Fruit fly (Drosophila melanogaster) whole organism, embryonic: ENCODE measurements around the gene dsx.

ENCODE experiments used
- CG10543 ChIP-seq: fragments of 200-800 bp; sonication (Bioruptor generic); optimal IDR thresholded peaks from 3 replicates; lab custom pipeline; 2017; ENCODE audit warnings: missing biosample characterization, mild to moderate bottlenecking, missing genetic modification characterization, moderate library complexity
- CG11085 ChIP-seq: fragments of 200-800 bp; sonication (Bioruptor generic); IDR thresholded peaks from 2 replicates; pipeline ENCODE4 v1.3.6; 2022; ENCODE audit warnings: missing biosample characterization, missing genetic modification characterization
- CG11247 ChIP-seq: fragments of 200-800 bp; sonication (Bioruptor generic); IDR thresholded peaks from 2 replicates; pipeline ENCODE4 v1.3.6; 2022; ENCODE audit warnings: missing biosample characterization, missing genetic modification characterization
- CG11504 ChIP-seq: fragments of 200-800 bp; sonication (Bioruptor generic); optimal IDR thresholded peaks from 3 replicates; lab custom pipeline; 2019; ENCODE audit warnings: missing biosample characterization, mild to moderate bottlenecking, missing genetic modification characterization, moderate library complexity
- CG14441 ChIP-seq: fragments of 200-800 bp; sonication (Bioruptor generic); IDR thresholded peaks from 2 replicates; pipeline ENCODE4 v1.3.6; 2022; ENCODE audit warnings: missing biosample characterization, missing genetic modification characterization
- CG15479 ChIP-seq: fragments of 200-800 bp; sonication (Bioruptor generic); optimal IDR thresholded peaks from 3 replicates; lab custom pipeline; 2019; ENCODE audit warnings: missing biosample characterization, mild to moderate bottlenecking, missing genetic modification characterization, moderate library complexity
- CG17359 ChIP-seq: fragments of 200-800 bp; sonication (Bioruptor generic); optimal IDR thresholded peaks from 3 replicates; lab custom pipeline; 2018; ENCODE audit warnings: missing biosample characterization, mild to moderate bottlenecking, missing genetic modification characterization, moderate library complexity
- CG2199 ChIP-seq: fragments of 200-800 bp; sonication (Bioruptor generic); IDR thresholded peaks from 3 replicates; pipeline ENCODE4 v1.3.6; 2022; ENCODE audit warnings: missing biosample characterization, missing genetic modification characterization
- CG32767 ChIP-seq: fragments of 200-800 bp; sonication (Bioruptor generic); IDR thresholded peaks from 2 replicates; pipeline ENCODE4 v1.3.6; 2022; ENCODE audit warnings: missing biosample characterization, missing genetic modification characterization
- CG34376 ChIP-seq: fragments of 200-800 bp; sonication (Bioruptor generic); optimal IDR thresholded peaks from 2 replicates; lab custom pipeline; 2018; ENCODE audit warnings: missing biosample characterization, mild to moderate bottlenecking, missing genetic modification characterization
- CG42726 ChIP-seq: fragments of 200-800 bp; sonication (Bioruptor generic); IDR thresholded peaks from 2 replicates; pipeline ENCODE4 v1.3.6; 2022; ENCODE audit warnings: missing biosample characterization, missing genetic modification characterization; ENCODE audit not compliant: partially characterized antibody
- CG5180 ChIP-seq: fragments of 200-800 bp; sonication (Bioruptor generic); optimal IDR thresholded peaks from 3 replicates; lab custom pipeline; 2017; ENCODE audit warnings: missing biosample characterization, missing genetic modification characterization, mild to moderate bottlenecking, moderate library complexity, missing genetic modification reagents
- CG8281 ChIP-seq: fragments of 200-800 bp; sonication (Bioruptor generic); optimal IDR thresholded peaks from 2 replicates; lab custom pipeline; 2018; ENCODE audit warnings: missing biosample characterization, mild to moderate bottlenecking, missing genetic modification characterization, moderate library complexity
- CG8388 ChIP-seq: fragments of 200-800 bp; sonication (Bioruptor generic); optimal IDR thresholded peaks from 2 replicates; lab custom pipeline; 2019; ENCODE audit warnings: missing biosample characterization, mild to moderate bottlenecking, missing genetic modification characterization, moderate library complexity
- CG9609 ChIP-seq: fragments of 200-800 bp; sonication (Bioruptor generic); optimal IDR thresholded peaks from 3 replicates; lab custom pipeline; 2016; ENCODE audit warnings: missing biosample characterization, missing genetic modification characterization
- D ChIP-seq, 2 experiments: fragments of 200-800 bp in 1 of 2; fragments of >200 bp in 1 of 2; sonication (Bioruptor generic) in 1 of 2; optimal IDR thresholded peaks; 2 replicates in 1 of 2; 3 replicates in 1 of 2; lab custom pipeline; 2017; ENCODE audit warnings: mild to moderate bottlenecking in 1 of 2, missing biosample characterization in 1 of 2, missing genetic modification characterization in 1 of 2, missing genetic modification reagents in 1 of 2
- D19B ChIP-seq: fragments of 200-800 bp; sonication (Bioruptor generic); optimal IDR thresholded peaks from 2 replicates; lab custom pipeline; 2017; ENCODE audit warnings: missing biosample characterization, mild to moderate bottlenecking, missing genetic modification characterization
- Deaf1 ChIP-seq: fragments of 200-800 bp; optimal IDR thresholded peaks from 3 replicates; lab custom pipeline; 2019; ENCODE audit warnings: missing biosample characterization, mild to moderate bottlenecking, missing genetic modification characterization, moderate library complexity
- Drgx ChIP-seq: fragments of 200-800 bp; sonication (Bioruptor generic); IDR thresholded peaks from 2 replicates; pipeline ENCODE4 v1.3.6; 2022; ENCODE audit warnings: missing biosample characterization, missing genetic modification characterization
- GATAe ChIP-seq: fragments of 200-800 bp; sonication (Bioruptor generic); conservative IDR thresholded peaks from 2 replicates; pipeline ENCODE4 v1.3.6; 2022; ENCODE audit warnings: missing biosample characterization, missing genetic modification characterization
- Gsc ChIP-seq: fragments of 200-800 bp; sonication (Bioruptor generic); IDR thresholded peaks from 2 replicates; pipeline ENCODE4 v1.3.6; 2022; ENCODE audit warnings: missing biosample characterization, missing genetic modification characterization
- MESR4 ChIP-seq: fragments of 200-800 bp; sonication (Bioruptor generic); optimal IDR thresholded peaks from 2 replicates; lab custom pipeline; 2018; ENCODE audit warnings: missing biosample characterization, mild to moderate bottlenecking, missing genetic modification characterization, moderate library complexity
- Mad ChIP-seq: fragments of 200-800 bp; sonication (Bioruptor generic); optimal IDR thresholded peaks from 2 replicates; lab custom pipeline; 2016; ENCODE audit warnings: missing biosample characterization, missing genetic modification characterization
- Med ChIP-seq: fragments of 200-800 bp; sonication (Bioruptor generic); peaks from one replicate; lab custom pipeline; 2016; ENCODE audit warnings: missing biosample characterization, missing genetic modification characterization, mild to moderate bottlenecking, inconsistent platforms, moderate library complexity
- Pdp1 ChIP-seq, 2 experiments: fragments of 200-800 bp; sonication (Bioruptor generic); optimal IDR thresholded peaks; 3 replicates each; lab custom pipeline; 2016; ENCODE audit warnings: missing biosample characterization in 2 of 2, missing genetic modification characterization in 2 of 2, mild to moderate bottlenecking in 1 of 2, moderate library complexity in 1 of 2
- Sox100B ChIP-seq: fragments of 200-800 bp; sonication (Bioruptor generic); optimal IDR thresholded peaks from 3 replicates; lab custom pipeline; 2018; ENCODE audit warnings: missing biosample characterization, mild to moderate bottlenecking, missing genetic modification characterization
- Stat92E ChIP-seq, 3 experiments: fragments of >200 bp in 2 of 3; fragments of 200-800 bp in 1 of 3; sonication (Bioruptor generic) in 1 of 3; optimal IDR thresholded peaks; 2 replicates each; lab custom pipeline; 2017 to 2019; ENCODE audit warnings: missing biosample characterization in 3 of 3, missing genetic modification characterization in 3 of 3, mild to moderate bottlenecking in 1 of 3, moderate library complexity in 1 of 3
- Trl ChIP-seq, 3 experiments: fragments of >200 bp in 2 of 3; fragments of 200-800 bp in 1 of 3; sonication (Bioruptor generic) in 1 of 3; optimal IDR thresholded peaks; 2 replicates in 1 of 3; 3 replicates in 2 of 3; lab custom pipeline; 2016 to 2017; ENCODE audit warnings: missing biosample characterization in 1 of 3, missing genetic modification characterization in 1 of 3
- bsh ChIP-seq, 2 experiments: fragments of 200-800 bp; sonication (Bioruptor generic); optimal IDR thresholded peaks; 2 replicates each; lab custom pipeline; 2017 to 2018; ENCODE audit warnings: mild to moderate bottlenecking in 2 of 2, missing biosample characterization in 2 of 2, missing genetic modification characterization in 2 of 2, moderate library complexity in 1 of 2
- dati ChIP-seq: fragments of 200-800 bp; sonication (Bioruptor generic); IDR thresholded peaks from 2 replicates; pipeline ENCODE4 v1.3.6; 2022; ENCODE audit warnings: missing biosample characterization, missing genetic modification characterization
- exex ChIP-seq: fragments of 200-800 bp; sonication (Bioruptor generic); optimal IDR thresholded peaks from 4 replicates; lab custom pipeline; 2018; ENCODE audit warnings: missing biosample characterization, mild to moderate bottlenecking, missing genetic modification characterization, moderate library complexity
- fd3F ChIP-seq: fragments of 200-800 bp; sonication (Bioruptor generic); optimal IDR thresholded peaks from 2 replicates; lab custom pipeline; 2018; ENCODE audit warnings: missing biosample characterization, mild to moderate bottlenecking, missing genetic modification characterization, moderate library complexity
- fu2 ChIP-seq: fragments of 200-800 bp; sonication (Bioruptor generic); optimal IDR thresholded peaks from 2 replicates; lab custom pipeline; 2016; ENCODE audit warnings: missing biosample characterization, missing genetic modification characterization
- hb ChIP-seq: fragments of 200-800 bp; sonication (Bioruptor generic); IDR thresholded peaks from 3 replicates; pipeline ENCODE4 v1.3.6; 2022; ENCODE audit warnings: missing biosample characterization, missing genetic modification characterization; ENCODE audit not compliant: partially characterized antibody
- ken ChIP-seq: fragments of 200-800 bp; sonication (Bioruptor generic); IDR thresholded peaks from 3 replicates; pipeline ENCODE4 v1.3.6; 2022; ENCODE audit warnings: missing biosample characterization, missing genetic modification characterization
- knrl ChIP-seq: fragments of 200-800 bp; sonication (Bioruptor generic); IDR thresholded peaks from 3 replicates; pipeline ENCODE4 v1.3.6; 2022; ENCODE audit warnings: missing biosample characterization, missing genetic modification characterization; ENCODE audit not compliant: partially characterized antibody
- lab ChIP-seq: fragments of 200-800 bp; sonication (Bioruptor generic); optimal IDR thresholded peaks from 3 replicates; lab custom pipeline; 2017; ENCODE audit warnings: missing biosample characterization, missing genetic modification characterization, mild to moderate bottlenecking, moderate library complexity, missing genetic modification reagents
- nom ChIP-seq: fragments of 200-800 bp; sonication (Bioruptor generic); optimal IDR thresholded peaks from 2 replicates; lab custom pipeline; 2017; ENCODE audit warnings: missing biosample characterization, missing genetic modification characterization, mild to moderate bottlenecking, moderate library complexity, missing genetic modification reagents
- otp ChIP-seq: fragments of 200-800 bp; sonication (Bioruptor generic); IDR thresholded peaks from 3 replicates; pipeline ENCODE4, ENCODE4 v1.3.6; 2022; ENCODE audit warnings: missing biosample characterization, missing genetic modification characterization
- psq ChIP-seq: fragments of 200-800 bp; sonication (Bioruptor generic); optimal IDR thresholded peaks from 2 replicates; lab custom pipeline; 2017; ENCODE audit warnings: missing biosample characterization, missing genetic modification characterization
- pzg ChIP-seq: fragments of 200-800 bp; sonication (Bioruptor generic); optimal IDR thresholded peaks from 3 replicates; lab custom pipeline; 2018; ENCODE audit warnings: missing biosample characterization, mild to moderate bottlenecking, missing genetic modification characterization, moderate library complexity
- ssp ChIP-seq: fragments of 200-800 bp; sonication (Bioruptor generic); IDR thresholded peaks from 2 replicates; pipeline ENCODE4 v1.3.6; 2022; ENCODE audit warnings: missing biosample characterization, missing genetic modification characterization
- wdn ChIP-seq: fragments of 200-800 bp; sonication (Bioruptor generic); IDR thresholded peaks from 2 replicates; pipeline ENCODE4 v1.3.6; 2022; ENCODE audit warnings: missing biosample characterization, missing genetic modification characterization
- zen2 ChIP-seq: fragments of 200-800 bp; sonication (Bioruptor generic); IDR thresholded peaks from 3 replicates; pipeline ENCODE4 v1.3.6; 2022; ENCODE audit warnings: missing biosample characterization, missing genetic modification characterization; ENCODE audit not compliant: partially characterized antibody
- zfh2 ChIP-seq: fragments of 200-800 bp; sonication (Bioruptor generic); optimal IDR thresholded peaks from 2 replicates; lab custom pipeline; 2016; ENCODE audit warnings: missing biosample characterization, missing genetic modification characterization

Gene dsx

DNA sequence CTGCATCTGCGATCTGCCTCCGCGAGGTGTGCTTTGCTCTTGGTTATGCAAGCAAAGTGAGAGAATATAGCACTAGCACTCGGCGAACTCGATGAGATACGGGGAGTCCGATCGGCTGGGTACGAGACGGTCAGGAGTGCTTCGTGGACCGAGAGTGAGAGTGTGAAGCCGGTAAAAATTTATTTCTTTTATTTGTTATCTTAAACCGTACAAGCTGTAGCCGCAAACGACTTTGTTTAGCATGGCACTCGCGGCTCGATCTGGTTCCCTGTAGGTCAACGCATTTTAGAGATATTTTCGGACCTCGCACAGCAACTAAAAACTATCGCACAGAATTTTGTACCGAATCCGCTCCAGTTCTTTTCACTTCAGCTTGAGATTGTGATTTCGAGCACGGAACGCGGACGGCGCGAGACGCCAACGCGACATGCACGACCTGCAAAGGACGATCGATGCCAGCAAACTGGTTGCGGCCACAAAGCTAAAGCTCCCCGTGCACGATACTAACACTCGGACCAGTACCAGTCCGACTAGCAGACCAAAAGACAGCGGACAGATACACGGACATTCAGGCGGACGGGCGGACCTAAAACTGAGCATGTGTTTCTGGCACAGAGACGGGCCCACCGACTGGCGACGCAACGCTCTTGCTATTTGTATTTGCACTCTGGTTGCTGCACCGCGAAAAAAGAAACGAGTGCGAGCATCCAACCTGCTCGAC is 504 bp downstream of the dsx start:
- peak; percentile 48 for TF ChIP-seq Drgx (GFP tag; lab: Robert Waterston, UW)
- no peak for TF ChIP-seq MESR4
- TF ChIP-seq CG8388 (GFP tag; lab: Kevin White, UChicago), result no peak
- TF ChIP-seq D (optimal IDR thresholded peaks at IDR 0.05; lab: Kevin White, UChicago), result no peak
- TF ChIP-seq D (GFP tag; optimal IDR thresholded peaks at IDR 0.05; lab: Kevin White, UChicago), result no peak
- TF ChIP-seq Pdp1 (GFP tag; optimal IDR thresholded peaks at IDR 0.05; lab: Kevin White, UChicago), result peak in 1 of 2 experiments; percentile 30
- peak in 1 of 2 experiments; percentile 5 for TF ChIP-seq Trl (optimal IDR thresholded peaks at IDR 0.05; lab: Kevin White, UChicago)
- no peak for TF ChIP-seq Trl (GFP tag; optimal IDR thresholded peaks at IDR 0.05; lab: Kevin White, UChicago)
- TF ChIP-seq otp, result 0 out of 3 replicates have a peak, but pooled peaks have one; percentile 8
- 0 out of 2 replicates have a peak, but pooled peaks have one; percentile 7 for TF ChIP-seq CG42726 (GFP tag; lab: Robert Waterston, UW)
- TF ChIP-seq CG11247 (GFP tag; lab: Robert Waterston, UW), result no peak
- peak; percentile 49 for TF ChIP-seq Deaf1 (tag; lab: Kevin White, UChicago)
- TF ChIP-seq Sox100B (GFP tag; lab: Kevin White, UChicago), result no peak
- peak; percentile 56 for TF ChIP-seq CG5180 (GFP tag; lab: Kevin White, UChicago)
- 0 out of 3 replicates have a peak, but pooled peaks have one; percentile 9 for TF ChIP-seq knrl
- TF ChIP-seq nom (GFP tag; lab: Kevin White, UChicago), result peak; percentile 27
- peak; percentile 36 for TF ChIP-seq Med
- no peak for TF ChIP-seq dati (GFP tag; lab: Robert Waterston, UW)

DNA sequence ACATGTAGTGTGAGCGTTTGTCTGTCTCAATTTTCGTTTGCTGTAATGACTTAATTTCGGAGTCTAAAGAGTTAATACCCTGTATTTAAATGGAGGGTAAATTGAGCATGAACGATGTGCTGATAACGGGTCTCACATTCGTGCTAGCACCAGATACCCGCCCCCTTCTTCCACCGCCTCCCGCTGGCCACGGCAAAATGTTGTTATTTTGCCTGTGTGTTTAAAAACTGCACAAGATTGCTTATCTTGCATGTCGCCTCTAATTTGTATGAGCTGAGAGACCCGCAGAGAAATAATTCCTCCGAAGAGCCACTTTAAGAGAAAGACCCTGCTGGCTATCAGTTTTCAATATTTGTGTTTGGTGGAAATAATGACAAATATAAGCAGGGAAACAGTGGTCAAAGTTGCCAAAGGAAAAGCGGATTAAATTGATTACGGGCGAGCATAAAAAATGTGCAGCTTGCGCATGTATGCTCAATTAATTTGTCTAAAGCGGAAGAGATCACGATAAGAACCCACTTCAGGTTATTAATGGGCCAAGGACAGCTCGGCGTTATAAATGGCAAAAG is 2.4 kb downstream of the dsx start:
- TF ChIP-seq CG34376 (GFP tag; lab: Kevin White, UChicago) (peak; percentile 8), CG9609 (GFP tag; lab: Kevin White, UChicago) (no peak), Gsc (GFP tag; lab: Robert Waterston, UW) (no peak), psq (no peak), CG11504 (peak; percentile 82), CG15479 (GFP tag; lab: Kevin White, UChicago) (peak; percentile 62), CG14441 (no peak), wdn (GFP tag; lab: Robert Waterston, UW) (no peak), D19B (peak; percentile 95), exex (tag; lab: Kevin White, UChicago) (peak; percentile 69), hb (GFP tag; lab: Robert Waterston, UW) (no peak), fu2 (no peak), Mad (GFP tag; lab: Kevin White, UChicago) (no peak), CG11085 (no peak), fd3F (GFP tag; lab: Kevin White, UChicago) (no peak), zfh2 (no peak), zen2 (no peak), pzg (no peak), CG32767 (GFP tag; lab: Robert Waterston, UW) (no peak), ssp (GFP tag; lab: Robert Waterston, UW) (no peak), CG8388 (GFP tag; lab: Kevin White, UChicago) (no peak), lab (GFP tag; lab: Kevin White, UChicago) (peak; percentile 27), CG8281 (peak; percentile 90), Stat92E (GFP tag; optimal IDR thresholded peaks at IDR 0.05; lab: Kevin White, UChicago) (no peak), CG17359 (tag; lab: Kevin White, UChicago) (no peak), bsh (GFP tag; optimal IDR thresholded peaks at IDR 0.05; lab: Kevin White, UChicago) (no peak), CG2199 (0 out of 3 replicates have a peak, but pooled peaks have one; percentile 69), GATAe (peak; percentile 63), ken (no peak), Drgx (GFP tag; lab: Robert Waterston, UW) (0 out of 2 replicates have a peak, but pooled peaks have one; percentile 24), CG10543 (GFP tag; lab: Kevin White, UChicago) (no peak)
